Worm (Caenorhabditis elegans) whole organism, late embryonic: ENCODE results near the gene ldb-1.

Experiments
- C38D4.7 ChIP-seq: fragments of 200-800 bp; sonication (Bioruptor generic); optimal IDR thresholded peaks from 2 replicates; lab custom pipeline; 2018; ENCODE audit warnings: mild to moderate bottlenecking, missing genetic modification characterization, moderate library complexity, missing compliant biosample characterization
- Y22D7AL.16 ChIP-seq: sonication (generic microtip); optimal IDR thresholded peaks from 2 replicates; lab custom pipeline; 2016; ENCODE audit warnings: missing genetic modification characterization, missing compliant biosample characterization
- ahr-1 ChIP-seq: sonication (generic microtip); optimal IDR thresholded peaks from 2 replicates; lab custom pipeline; 2016; ENCODE audit warnings: missing genetic modification characterization, missing compliant biosample characterization
- ceh-18 ChIP-seq: sonication (generic microtip); optimal IDR thresholded peaks from 2 replicates; lab custom pipeline; 2016; ENCODE audit warnings: missing genetic modification characterization, missing compliant biosample characterization
- ceh-19 ChIP-seq: fragments of 200-800 bp; sonication (Bioruptor generic); optimal IDR thresholded peaks from 2 replicates; lab custom pipeline; 2018; ENCODE audit warnings: mild to moderate bottlenecking, missing genetic modification characterization, missing compliant biosample characterization
- ceh-2 ChIP-seq: sonication (generic microtip); optimal IDR thresholded peaks from 2 replicates; lab custom pipeline; 2016; ENCODE audit warnings: missing genotype, missing genetic modification characterization, missing compliant biosample characterization
- ceh-22 ChIP-seq: sonication (generic microtip); optimal IDR thresholded peaks from 2 replicates; lab custom pipeline; 2017; ENCODE audit warnings: missing biosample characterization, missing genetic modification characterization
- ceh-24 ChIP-seq: sonication (generic microtip); optimal IDR thresholded peaks from 2 replicates; lab custom pipeline; 2016; ENCODE audit warnings: mild to moderate bottlenecking, missing genetic modification characterization, missing compliant biosample characterization
- ceh-31 ChIP-seq: sonication (generic microtip); optimal IDR thresholded peaks from 2 replicates; lab custom pipeline; 2016; ENCODE audit warnings: missing genetic modification characterization, missing compliant biosample characterization
- ceh-45 ChIP-seq: fragments of 200-800 bp; sonication (Bioruptor generic); IDR thresholded peaks from 2 replicates; pipeline ENCODE4 v1.3.6; 2022; ENCODE audit warnings: missing genetic modification reagents, missing genetic modification characterization, missing compliant biosample characterization
- ceh-6 ChIP-seq: fragments of 200-800 bp; sonication (Bioruptor generic); optimal IDR thresholded peaks from 2 replicates; lab custom pipeline; 2018; ENCODE audit warnings: mild to moderate bottlenecking, missing genetic modification characterization, missing compliant biosample characterization
- ceh-9 ChIP-seq: sonication (generic microtip); optimal IDR thresholded peaks from 2 replicates; lab custom pipeline; 2016; ENCODE audit warnings: mild to moderate bottlenecking, missing genetic modification characterization, inconsistent platforms, missing compliant biosample characterization
- che-1 ChIP-seq: sonication (generic microtip); optimal IDR thresholded peaks from 2 replicates; lab custom pipeline; 2016; ENCODE audit warnings: mild to moderate bottlenecking, missing genetic modification characterization, missing compliant biosample characterization
- dmd-4 ChIP-seq: sonication (generic microtip); optimal IDR thresholded peaks from 2 replicates; lab custom pipeline; 2016; ENCODE audit warnings: borderline replicate concordance, missing genetic modification characterization, missing compliant biosample characterization
- elt-4 ChIP-seq: sonication (generic microtip); optimal IDR thresholded peaks from 2 replicates; lab custom pipeline; 2016; ENCODE audit warnings: missing genetic modification characterization, missing compliant biosample characterization
- ets-4 ChIP-seq: sonication (generic microtip); optimal IDR thresholded peaks from 2 replicates; lab custom pipeline; 2016; ENCODE audit warnings: missing genetic modification characterization, missing compliant biosample characterization
- fax-1 ChIP-seq: sonication (generic microtip); optimal IDR thresholded peaks from 2 replicates; lab custom pipeline; 2016; ENCODE audit warnings: missing genotype, missing genetic modification characterization, missing compliant biosample characterization
- fkh-10 ChIP-seq: fragments of 150-350 bp; optimal IDR thresholded peaks from 2 replicates; lab custom pipeline; 2014; ENCODE audit warnings: missing biosample characterization, missing genetic modification reagents, missing genetic modification characterization
- fkh-6 ChIP-seq: sonication (generic microtip); optimal IDR thresholded peaks from 2 replicates; lab custom pipeline; 2016; ENCODE audit warnings: missing genetic modification characterization, missing compliant biosample characterization
- gmeb-2 ChIP-seq: sonication (generic microtip); optimal IDR thresholded peaks from 2 replicates; lab custom pipeline; 2016; ENCODE audit warnings: missing genetic modification characterization, inconsistent platforms, missing compliant biosample characterization
- hlh-13 ChIP-seq: fragments of 200-800 bp; sonication (Bioruptor generic); optimal IDR thresholded peaks from 2 replicates; lab custom pipeline; 2018; ENCODE audit warnings: mild to moderate bottlenecking, missing genetic modification characterization, missing compliant biosample characterization
- hlh-15 ChIP-seq: sonication (generic microtip); optimal IDR thresholded peaks from 2 replicates; lab custom pipeline; 2016; ENCODE audit warnings: missing genetic modification characterization, missing compliant biosample characterization
- lim-6 ChIP-seq: sonication (generic microtip); optimal IDR thresholded peaks from 2 replicates; lab custom pipeline; 2016; ENCODE audit warnings: missing genetic modification characterization, missing compliant biosample characterization
- lin-11 ChIP-seq: fragments of 200-800 bp; sonication (Bioruptor generic); optimal IDR thresholded peaks from 2 replicates; lab custom pipeline; 2018; ENCODE audit warnings: mild to moderate bottlenecking, missing genetic modification characterization, missing compliant biosample characterization
- madf-2 ChIP-seq: sonication (generic microtip); optimal IDR thresholded peaks from 2 replicates; lab custom pipeline; 2017; ENCODE audit warnings: missing genetic modification characterization, missing compliant biosample characterization
- mec-3 ChIP-seq: sonication (generic microtip); optimal IDR thresholded peaks from 2 replicates; lab custom pipeline; 2016; ENCODE audit warnings: borderline replicate concordance, missing genetic modification characterization, missing compliant biosample characterization
- nhr-232 ChIP-seq: sonication (generic microtip); optimal IDR thresholded peaks from 2 replicates; lab custom pipeline; 2016; ENCODE audit warnings: missing genetic modification characterization, missing compliant biosample characterization
- npax-4 ChIP-seq: sonication (generic microtip); optimal IDR thresholded peaks from 2 replicates; lab custom pipeline; 2016; ENCODE audit warnings: missing genetic modification characterization, missing compliant biosample characterization
- odd-2 ChIP-seq: sonication (generic microtip); optimal IDR thresholded peaks from 2 replicates; lab custom pipeline; 2017; ENCODE audit warnings: antibody characterized with exemption, mild to moderate bottlenecking, missing genetic modification characterization, missing compliant biosample characterization
- pag-3 ChIP-seq: sonication (generic microtip); optimal IDR thresholded peaks from 2 replicates; lab custom pipeline; 2016; ENCODE audit warnings: missing compliant biosample characterization, missing genetic modification characterization, borderline replicate concordance
- pax-1 ChIP-seq: fragments of 150-350 bp; optimal IDR thresholded peaks from 2 replicates; lab custom pipeline; 2014; ENCODE audit warnings: missing biosample characterization, missing genetic modification characterization
- pha-2 ChIP-seq: sonication (generic microtip); optimal IDR thresholded peaks from 2 replicates; lab custom pipeline; 2017; ENCODE audit warnings: mild to moderate bottlenecking, missing genetic modification characterization, missing compliant biosample characterization
- pha-4 ChIP-seq: fragments of 150-350 bp; optimal IDR thresholded peaks from 2 replicates; lab custom pipeline; 2018; ENCODE audit warnings: missing biosample characterization, missing genetic modification reagents, missing genetic modification characterization
- pqm-1 ChIP-seq: sonication (generic microtip); optimal IDR thresholded peaks from 2 replicates; lab custom pipeline; 2016; ENCODE audit warnings: missing genetic modification characterization, missing compliant biosample characterization
- rnt-1 ChIP-seq: sonication (generic microtip); optimal IDR thresholded peaks from 2 replicates; lab custom pipeline; 2016; ENCODE audit warnings: missing genetic modification characterization, missing compliant biosample characterization
- sdc-2 ChIP-seq: sonication (generic microtip); optimal IDR thresholded peaks from 2 replicates; lab custom pipeline; 2016; ENCODE audit warnings: missing genotype, missing genetic modification characterization, missing compliant biosample characterization
- syd-9 ChIP-seq: sonication (generic microtip); optimal IDR thresholded peaks from 2 replicates; lab custom pipeline; 2016; ENCODE audit warnings: mild to moderate bottlenecking, missing genetic modification characterization, moderate library complexity, missing compliant biosample characterization
- tbx-7 ChIP-seq: sonication (generic microtip); optimal IDR thresholded peaks from 2 replicates; lab custom pipeline; 2016; ENCODE audit warnings: missing genotype, missing genetic modification characterization, missing compliant biosample characterization
- unc-3 ChIP-seq, 2 experiments: fragments of 200-800 bp in 1 of 2; sonication (Bioruptor generic) in 1 of 2; sonication (generic microtip) in 1 of 2; conservative IDR thresholded peaks in 1 of 2; optimal IDR thresholded peaks in 1 of 2; 2 replicates each; pipeline versions ENCODE4 v1.3.6 to Lab custom; 2016 to 2022; ENCODE audit warnings: missing compliant biosample characterization in 2 of 2, missing genetic modification characterization in 2 of 2, missing genetic modification reagents in 1 of 2
- unc-86 ChIP-seq: sonication (generic microtip); optimal IDR thresholded peaks from 2 replicates; lab custom pipeline; 2016; ENCODE audit warnings: missing genetic modification characterization, missing compliant biosample characterization

ldb-1 gene

DNA sequence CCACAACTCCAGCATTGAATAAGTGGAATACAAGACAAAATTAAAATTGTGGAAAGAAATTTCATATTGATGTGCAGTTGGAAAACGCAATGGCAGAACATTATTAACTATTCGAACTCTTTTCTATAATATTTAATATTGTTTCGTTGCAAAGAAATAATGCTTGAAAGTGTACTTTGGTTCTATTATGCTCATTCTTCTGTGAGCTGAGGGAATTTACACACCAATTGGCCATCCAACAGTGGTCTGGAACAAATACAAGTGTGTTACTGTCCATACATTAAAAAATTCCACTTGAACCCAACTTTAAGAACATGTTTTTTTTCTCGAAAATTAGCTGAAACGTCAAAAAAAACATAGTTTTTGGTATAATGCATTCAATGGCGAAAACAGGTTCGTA lies 51.0 kb downstream of the ldb-1 start, which contains the start of gene W04G3.13:
W04G3.13 (minus strand) TSS at position 101 of the 400 bp plus-strand sequence.
- TF ChIP-seq fax-1 (tag; lab: Kevin White, UChicago) (no peak), odd-2 (no peak), rnt-1 (no peak), nhr-232 (no peak)

DNA sequence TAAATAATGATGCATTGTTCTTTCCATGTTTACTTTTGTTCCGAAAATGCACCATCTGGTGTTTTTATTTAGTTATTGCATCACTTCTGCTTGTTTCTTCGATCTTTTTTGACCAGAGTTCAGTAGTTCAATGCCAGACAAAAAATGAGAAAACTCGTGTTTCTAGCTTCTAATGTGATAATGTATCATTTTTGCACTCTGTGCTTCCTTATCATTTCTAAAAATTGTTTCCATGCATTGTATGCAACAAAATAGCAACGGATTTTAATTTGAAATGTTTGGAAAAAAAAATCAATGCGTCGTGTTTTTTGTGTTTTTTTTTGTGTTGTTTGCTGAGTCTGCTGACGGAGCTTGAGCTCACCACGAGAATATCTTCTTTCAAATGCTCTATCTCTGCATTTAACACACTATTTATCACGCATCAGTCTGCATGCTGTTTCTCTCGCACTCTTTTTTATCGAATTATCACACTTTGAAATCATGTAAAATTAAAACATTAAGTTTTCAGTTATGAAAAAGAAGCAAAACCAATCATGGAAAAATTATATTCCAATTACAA lies 51.5 kb downstream of the ldb-1 start, which contains the start of gene sulp-7:
sulp-7 (plus strand) TSS at position 509 of the 559 bp plus-strand sequence.
- TF ChIP-seq fax-1 (tag; lab: Kevin White, UChicago), result no peak
- no peak for TF ChIP-seq syd-9
- TF ChIP-seq ceh-31 (tag; lab: Kevin White, UChicago), result no peak
- no peak for TF ChIP-seq ceh-9 (tag; lab: Kevin White, UChicago)
- TF ChIP-seq tbx-7 (tag; lab: Kevin White, UChicago), result no peak
- TF ChIP-seq ceh-19 (GFP tag; lab: Kevin White, UChicago), result no peak
- TF ChIP-seq nhr-232, result no peak
- TF ChIP-seq ahr-1 (tag; lab: Kevin White, UChicago), result no peak
- no peak for TF ChIP-seq npax-4 (tag; lab: Kevin White, UChicago)
- no peak for TF ChIP-seq pha-4 (tag; lab: Kevin White, UChicago)
- no peak for TF ChIP-seq ceh-2
- TF ChIP-seq hlh-15 (tag; lab: Kevin White, UChicago), result no peak
- TF ChIP-seq gmeb-2 (tag; lab: Kevin White, UChicago), result no peak

DNA sequence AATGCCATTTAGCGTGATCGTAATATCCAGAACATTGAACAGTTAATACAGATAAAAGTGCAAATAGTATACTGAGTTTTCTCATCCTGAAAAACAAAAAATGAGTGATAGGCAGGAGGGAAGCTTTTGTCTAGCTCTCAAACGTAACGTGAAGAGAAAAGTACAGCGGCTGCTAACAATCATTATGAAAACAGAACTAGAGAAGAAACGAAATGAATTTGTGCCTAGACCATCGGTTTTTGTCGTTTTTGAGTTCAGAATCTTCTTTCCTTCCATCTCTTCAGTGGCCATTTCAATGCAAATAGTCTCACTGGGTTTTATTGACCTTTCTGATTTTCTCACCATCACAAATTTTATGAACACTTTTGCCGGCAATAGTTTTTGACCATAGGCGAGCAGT lies 56.4 kb downstream of the ldb-1 start, which contains the start of gene W04G3.7:
W04G3.7 (minus strand) TSS at position 101 of the 400 bp plus-strand sequence.
- TF ChIP-seq ceh-6 (no peak), hlh-15 (tag; lab: Kevin White, UChicago) (no peak), madf-2 (no peak), odd-2 (no peak), ceh-45 (GFP tag; lab: Robert Waterston, UW) (no peak), nhr-232 (no peak), lin-11 (tag; lab: Kevin White, UChicago) (no peak), ceh-18 (no peak), fkh-6 (no peak), dmd-4 (tag; lab: Kevin White, UChicago) (no peak), ceh-2 (no peak), lim-6 (no peak), sdc-2 (no peak), ceh-22 (tag; lab: Kevin White, UChicago) (no peak)

DNA sequence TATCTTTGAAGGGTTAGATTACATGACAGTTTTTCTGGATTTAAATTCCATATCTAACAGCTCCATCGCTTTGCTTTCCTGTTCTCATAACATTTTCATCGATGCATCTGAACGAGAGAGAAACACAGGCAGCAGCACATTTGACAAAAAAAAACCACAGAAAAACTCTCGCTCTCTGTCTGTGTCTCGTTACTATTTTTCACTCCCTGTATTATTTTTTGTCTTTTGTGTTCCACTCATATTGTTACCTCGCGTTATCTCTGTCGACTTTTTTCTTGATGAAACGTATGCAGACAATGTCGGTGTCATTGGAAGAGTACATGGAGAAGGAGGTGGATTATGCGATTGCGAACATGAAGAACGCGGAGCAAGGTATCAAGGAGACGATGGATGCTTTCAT lies 60.2 kb downstream of the ldb-1 start, which contains the start of gene W04G3.11:
W04G3.11 (plus strand) TSS at position 244 of the 400 bp plus-strand sequence.
- TF ChIP-seq C38D4.7 (GFP tag; lab: Kevin White, UChicago) (no peak), unc-86 (tag; lab: Kevin White, UChicago) (no peak), tbx-7 (tag; lab: Kevin White, UChicago) (no peak), fkh-10 (GFP tag; lab: Kevin White, UChicago) (no peak), unc-3 (GFP tag; conservative IDR thresholded peaks at IDR 0.05; lab: Robert Waterston, UW) (no peak), unc-3 (tag; optimal IDR thresholded peaks at IDR 0.05; lab: Kevin White, UChicago) (no peak), ceh-2 (no peak), pax-1 (tag; lab: Kevin White, UChicago) (no peak), mec-3 (tag; lab: Kevin White, UChicago) (no peak), ets-4 (no peak), pha-2 (tag; lab: Kevin White, UChicago) (no peak), gmeb-2 (tag; lab: Kevin White, UChicago) (no peak), elt-4 (no peak), ceh-24 (no peak), ahr-1 (tag; lab: Kevin White, UChicago) (no peak), che-1 (tag; lab: Kevin White, UChicago) (no peak), ceh-19 (GFP tag; lab: Kevin White, UChicago) (no peak), hlh-13 (no peak), pag-3 (no peak), Y22D7AL.16 (no peak), pqm-1 (no peak)
